Worm (Caenorhabditis elegans): ENCODE results near the gene ttr-47.

DNA sequence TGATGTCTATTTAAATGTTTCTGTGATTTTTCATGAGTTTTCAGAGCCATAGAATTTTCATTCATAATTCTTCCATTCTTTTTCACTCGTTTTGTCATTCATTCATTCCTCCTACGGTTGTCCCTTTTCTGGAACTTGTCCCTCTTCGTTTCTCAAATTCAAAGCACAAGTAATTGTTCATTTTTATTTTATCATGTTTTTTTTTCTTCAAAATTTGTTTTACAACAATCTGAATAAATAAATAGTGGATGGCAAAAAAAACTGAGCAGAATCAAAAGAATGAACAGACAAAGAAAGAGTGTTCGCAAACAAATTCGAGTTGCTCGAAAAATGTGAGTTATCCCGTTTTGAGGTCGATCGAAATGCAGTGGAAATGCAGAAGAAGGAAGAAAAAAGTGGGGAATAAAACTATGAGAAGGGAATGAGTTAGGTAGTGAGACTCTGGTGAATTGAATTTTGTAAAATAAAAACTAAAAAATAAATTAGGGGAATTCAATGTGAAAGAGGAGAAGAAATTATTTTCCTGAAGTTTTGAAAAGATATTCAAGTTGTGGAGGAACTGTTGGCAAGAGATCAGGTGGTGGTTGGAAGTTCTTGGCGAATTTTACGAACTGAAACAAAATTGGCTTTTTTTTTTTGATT, 16.7 kb downstream of the ttr-47 start:
- TF ChIP-seq dao-5 (tag; optimal IDR thresholded peaks at IDR 0.05), result no peak
- TF ChIP-seq him-1 (tag; optimal IDR thresholded peaks at IDR 0.05), result no peak
- TF ChIP-seq W03F9.2 (tag; optimal IDR thresholded peaks at IDR 0.05), result no peak

All from whole organism, L4/young adult.